Worm (Caenorhabditis elegans): ENCODE measurements around the gene C07E3.9.

- TF ChIP-seq pha-4 (GFP tag; IDR thresholded peaks at IDR 0.05) (no peak), pha-4 (tag; optimal IDR thresholded peaks at IDR 0.05) (no peak), tag-97 (GFP tag; IDR thresholded peaks at IDR 0.05) (no peak), nhr-11 (tag; optimal IDR thresholded peaks at IDR 0.05) (no peak), nhr-237 (tag; optimal IDR thresholded peaks at IDR 0.05) (no peak), ztf-11 (tag; optimal IDR thresholded peaks at IDR 0.05) (no peak), unc-39 (tag; optimal IDR thresholded peaks at IDR 0.05) (no peak), lir-3 (tag; optimal IDR thresholded peaks at IDR 0.05) (no peak)
These were observed 24.8 kb upstream of the C07E3.9 start, which contains the start of gene appg-1 for ce11 chrII:10325615-10326232.
